Worm (Caenorhabditis elegans) whole organism, midembryonic: ENCODE results near the gene srt-41.

Experiments used
- T22C8.4 ChIP-seq: fragments of 200-800 bp; sonication (Bioruptor generic); IDR thresholded peaks from 2 replicates; pipeline ENCODE4 v1.3.6; 2022; ENCODE audit warnings: missing genetic modification characterization, missing compliant biosample characterization
- cog-1 ChIP-seq: sonication (generic microtip); optimal IDR thresholded peaks from 2 replicates; lab custom pipeline; 2016; ENCODE audit warnings: missing genetic modification characterization, missing compliant biosample characterization
- klf-2 ChIP-seq: fragments of 200-800 bp; sonication (Bioruptor generic); conservative IDR thresholded peaks from 2 replicates; pipeline ENCODE4 v1.3.6; 2022; ENCODE audit warnings: missing genetic modification reagents, missing genetic modification characterization, missing compliant biosample characterization
- ref-1 ChIP-seq: fragments of 200-800 bp; sonication (Bioruptor generic); conservative IDR thresholded peaks from 2 replicates; pipeline ENCODE4 v1.3.6; 2022; ENCODE audit warnings: missing genetic modification reagents, missing genetic modification characterization, missing compliant biosample characterization
- tab-1 ChIP-seq: fragments of 200-800 bp; sonication (Bioruptor generic); IDR thresholded peaks from 2 replicates; pipeline ENCODE4 v1.3.6; 2022; ENCODE audit warnings: missing genetic modification characterization, missing compliant biosample characterization
- ztf-23 ChIP-seq: fragments of 200-800 bp; sonication (Bioruptor generic); IDR thresholded peaks from 2 replicates; pipeline ENCODE4 v1.3.6; 2022; ENCODE audit warnings: missing genetic modification reagents, missing genetic modification characterization, missing compliant biosample characterization

ce11 chrV:1751449-1751848, 51.5 kb downstream of the srt-41 start, which contains the start of gene srh-199:
- TF ChIP-seq ref-1 (GFP tag; lab: Robert Waterston, UW) = no peak
- no peak for TF ChIP-seq tab-1 (GFP tag; lab: Robert Waterston, UW)
- no peak for TF ChIP-seq cog-1 (tag; lab: Kevin White, UChicago)
- no peak for TF ChIP-seq T22C8.4
- TF ChIP-seq klf-2 (GFP tag; lab: Robert Waterston, UW) = no peak
- no peak for TF ChIP-seq ztf-23 (GFP tag; lab: Robert Waterston, UW)
